Worm (Caenorhabditis elegans) whole organism, early embryonic: ENCODE measurements around the gene ugt-15.
"Not testable (repeated sequence)": the region's sequence is repeated elsewhere in the genome, so short reads cannot be mapped to it uniquely, and the experiment has no call there.

Source experiments
- B0310.2 ChIP-seq: sonication (generic microtip); optimal IDR thresholded peaks from 2 replicates; lab custom pipeline; 2016; ENCODE audit warnings: mild to moderate bottlenecking, missing genetic modification characterization, missing compliant biosample characterization
- F13C5.2 ChIP-seq: sonication (generic microtip); optimal IDR thresholded peaks from 2 replicates; lab custom pipeline; 2017; ENCODE audit warnings: mild to moderate bottlenecking, missing genetic modification characterization, inconsistent platforms, missing compliant biosample characterization
- aly-1 ChIP-seq: sonication (generic microtip); optimal IDR thresholded peaks from 2 replicates; lab custom pipeline; 2016; ENCODE audit warnings: missing genetic modification characterization, missing compliant biosample characterization
- ama-1 ChIP-seq: fragments of 150-350 bp; optimal IDR thresholded peaks from 2 replicates; lab custom pipeline; 2014
- ceh-13 ChIP-seq: fragments of 200-800 bp; sonication (Bioruptor generic); optimal IDR thresholded peaks from 2 replicates; lab custom pipeline; 2018; ENCODE audit warnings: mild to moderate bottlenecking, missing genetic modification characterization, missing compliant biosample characterization
- ceh-36 ChIP-seq: sonication (generic microtip); optimal IDR thresholded peaks from 2 replicates; lab custom pipeline; 2016; ENCODE audit warnings: missing genetic modification characterization, inconsistent platforms, missing compliant biosample characterization
- ets-7 ChIP-seq: sonication (generic microtip); optimal IDR thresholded peaks from 2 replicates; lab custom pipeline; 2016; ENCODE audit warnings: missing genotype, missing genetic modification characterization, missing compliant biosample characterization
- flt-1 ChIP-seq: fragments of 200-800 bp; sonication (Bioruptor generic); IDR thresholded peaks from 2 replicates; pipeline ENCODE4 v1.3.6; 2022; ENCODE audit warnings: missing genetic modification characterization, missing compliant biosample characterization
- hmbx-1 ChIP-seq: sonication (generic microtip); optimal IDR thresholded peaks from 2 replicates; lab custom pipeline; 2016; ENCODE audit warnings: mild to moderate bottlenecking, missing genetic modification characterization, missing compliant biosample characterization
- hmg-4 ChIP-seq: fragments of 200-800 bp; sonication (Bioruptor generic); optimal IDR thresholded peaks from 2 replicates; lab custom pipeline; 2018; ENCODE audit warnings: mild to moderate bottlenecking, missing genetic modification characterization, missing compliant biosample characterization
- hnd-1 ChIP-seq: sonication (generic microtip); optimal IDR thresholded peaks from 2 replicates; lab custom pipeline; 2016; ENCODE audit warnings: missing genetic modification characterization, missing compliant biosample characterization
- pes-1 ChIP-seq: fragments of 200-800 bp; sonication (Bioruptor generic); IDR thresholded peaks from 2 replicates; pipeline ENCODE4 v1.3.6; 2022; ENCODE audit warnings: missing genetic modification reagents, missing genetic modification characterization, missing compliant biosample characterization
- scrt-1 ChIP-seq: fragments of 200-800 bp; sonication (Bioruptor generic); IDR thresholded peaks from 2 replicates; pipeline ENCODE4 v1.3.6; 2022; ENCODE audit warnings: missing genetic modification characterization, missing compliant biosample characterization
- sea-1 ChIP-seq: fragments of 200-800 bp; sonication (Bioruptor generic); conservative IDR thresholded peaks from 2 replicates; pipeline ENCODE4 v1.3.6; 2022; ENCODE audit warnings: missing genetic modification characterization, missing compliant biosample characterization
- tbx-11 ChIP-seq: fragments of 200-800 bp; sonication (Bioruptor generic); IDR thresholded peaks from 2 replicates; pipeline ENCODE4 v1.3.6; 2022; ENCODE audit warnings: missing genetic modification characterization, missing compliant biosample characterization
- tbx-37 ChIP-seq: fragments of 200-800 bp; sonication (Bioruptor generic); conservative IDR thresholded peaks from 2 replicates; pipeline ENCODE4 v1.3.6; 2022; ENCODE audit warnings: missing genetic modification reagents, missing genetic modification characterization, missing compliant biosample characterization
- tra-4 ChIP-seq: sonication (generic microtip); optimal IDR thresholded peaks from 2 replicates; lab custom pipeline; 2017; ENCODE audit warnings: missing genetic modification characterization, missing compliant biosample characterization

Gene ugt-15

ce11 chrV:12854766-12855165, 27.4 kb downstream of the ugt-15 start, which contains the start of gene C44H9.7:
TSS of gene C44H9.7 (minus strand) at chrV:12854866.
- no peak for TF ChIP-seq hnd-1 (tag; lab: Kevin White, UChicago)
- TF ChIP-seq flt-1 (GFP tag; lab: Robert Waterston, UW): no peak
- TF ChIP-seq tbx-11 (GFP tag; lab: Robert Waterston, UW): no peak
- TF ChIP-seq B0310.2 (tag; lab: Kevin White, UChicago): no peak
- no peak for TF ChIP-seq hmg-4 (GFP tag; lab: Kevin White, UChicago)
- no peak for TF ChIP-seq tra-4 (tag; lab: Kevin White, UChicago)
- TF ChIP-seq ceh-13 (GFP tag; lab: Kevin White, UChicago): no peak
- no peak for TF ChIP-seq sea-1 (GFP tag; lab: Robert Waterston, UW)

DNA sequence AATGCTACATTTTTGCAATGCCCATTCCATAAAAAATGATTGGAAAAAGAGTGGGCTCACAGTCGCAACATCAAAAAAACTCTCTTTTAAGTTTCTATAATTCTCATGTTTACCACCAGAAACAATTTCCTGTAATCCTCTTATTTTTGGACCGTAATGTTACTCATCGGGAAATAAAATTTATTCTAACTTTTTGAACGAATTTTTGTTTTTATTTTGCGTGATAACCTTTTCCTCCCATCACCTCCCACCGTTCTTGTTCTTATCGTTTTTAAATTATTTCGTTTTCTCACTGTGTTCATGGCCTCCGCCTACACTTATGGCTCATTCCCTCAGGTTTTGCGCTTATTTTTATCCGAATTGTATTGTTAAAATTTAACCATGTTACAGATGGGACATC, 31.8 kb downstream of the ugt-15 start, which contains the start of gene anp-1:
Gene anp-1, plus strand, starts transcription at position 301 of the 400 bp plus-strand sequence.
- TF ChIP-seq pes-1 (GFP tag; lab: Robert Waterston, UW): no peak
- TF ChIP-seq ceh-13 (GFP tag; lab: Kevin White, UChicago): no peak

- TF ChIP-seq tbx-37 (GFP tag; lab: Robert Waterston, UW); ets-7 (tag; lab: Kevin White, UChicago); ama-1 (lab: Kevin White, UChicago): not testable (repeated sequence)
Observed at ce11 chrV:12865615-12866014, 38.3 kb downstream of the ugt-15 start, which contains the start of gene T07F10.5. TSS of gene T07F10.5 (plus strand) at chrV:12865915.

- TF ChIP-seq hmg-4 (GFP tag; lab: Kevin White, UChicago) (no peak), hnd-1 (tag; lab: Kevin White, UChicago) (no peak), B0310.2 (tag; lab: Kevin White, UChicago) (no peak), tra-4 (tag; lab: Kevin White, UChicago) (no peak), flt-1 (GFP tag; lab: Robert Waterston, UW) (no peak), pes-1 (GFP tag; lab: Robert Waterston, UW) (no peak)
Observed at ce11 chrV:12867997-12868396, 40.7 kb downstream of the ugt-15 start, which contains the start of gene nspg-1. TSS of gene nspg-1 (minus strand) at chrV:12868097.

DNA sequence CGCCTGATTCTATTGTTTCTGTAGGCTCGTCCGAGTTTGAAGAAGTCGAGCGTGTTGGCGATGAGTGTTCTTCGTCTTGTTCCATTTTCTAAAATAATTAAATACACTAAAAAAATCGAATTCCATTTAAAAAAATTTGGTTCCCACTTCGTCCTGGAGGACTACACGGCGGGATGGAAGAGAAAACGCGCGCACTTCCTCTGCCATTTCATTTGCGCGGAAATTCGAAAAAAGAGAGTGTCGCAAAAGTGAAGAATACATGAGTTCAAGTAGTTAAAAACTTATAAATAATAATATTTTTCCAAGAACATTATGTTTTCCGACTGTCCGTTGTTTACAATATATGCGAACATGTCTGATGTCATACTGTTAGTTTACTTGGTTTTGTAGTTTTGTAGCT, 42.6 kb downstream of the ugt-15 start, which contains the start of gene T07F10.3:
Gene T07F10.3, minus strand, starts transcription at position 98 of the 400 bp plus-strand sequence.
- TF ChIP-seq hmg-4 (GFP tag; lab: Kevin White, UChicago) (peak; percentile 57), tbx-37 (GFP tag; lab: Robert Waterston, UW) (peak; percentile 96), sea-1 (GFP tag; lab: Robert Waterston, UW) (peak; percentile 74; the same call in 1 of the 2 replicates), aly-1 (tag; lab: Kevin White, UChicago) (no peak), hnd-1 (tag; lab: Kevin White, UChicago) (peak; percentile 53), F13C5.2 (tag; lab: Kevin White, UChicago) (peak; percentile 26), flt-1 (GFP tag; lab: Robert Waterston, UW) (peak; percentile 57), pes-1 (GFP tag; lab: Robert Waterston, UW) (no peak)

DNA sequence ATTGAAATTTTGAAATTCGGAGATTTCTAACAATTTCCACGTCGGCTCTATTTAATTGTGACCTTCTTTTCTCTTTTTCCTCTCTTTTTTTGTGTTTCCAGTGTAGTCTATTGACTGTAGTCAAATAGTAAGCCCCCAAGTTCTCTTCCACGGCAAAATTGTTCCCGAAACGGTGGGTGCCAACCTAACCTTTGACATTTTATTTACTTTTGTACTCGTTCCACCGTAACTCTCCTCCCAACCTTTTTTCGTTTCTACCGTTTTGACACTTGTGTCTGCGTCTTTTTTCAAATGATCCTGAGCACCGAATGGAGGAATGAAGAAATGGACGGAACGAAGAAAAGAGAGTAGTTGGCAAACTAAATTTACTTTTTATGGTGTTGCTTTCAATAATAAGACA, 43.4 kb downstream of the ugt-15 start:
- TF ChIP-seq hmg-4 (GFP tag; lab: Kevin White, UChicago) (no peak), ama-1 (lab: Kevin White, UChicago) (no peak), flt-1 (GFP tag; lab: Robert Waterston, UW) (no peak), hmbx-1 (no peak), hnd-1 (tag; lab: Kevin White, UChicago) (no peak), ceh-36 (tag; lab: Kevin White, UChicago) (no peak), aly-1 (tag; lab: Kevin White, UChicago) (no peak), tbx-37 (GFP tag; lab: Robert Waterston, UW) (no peak)

DNA sequence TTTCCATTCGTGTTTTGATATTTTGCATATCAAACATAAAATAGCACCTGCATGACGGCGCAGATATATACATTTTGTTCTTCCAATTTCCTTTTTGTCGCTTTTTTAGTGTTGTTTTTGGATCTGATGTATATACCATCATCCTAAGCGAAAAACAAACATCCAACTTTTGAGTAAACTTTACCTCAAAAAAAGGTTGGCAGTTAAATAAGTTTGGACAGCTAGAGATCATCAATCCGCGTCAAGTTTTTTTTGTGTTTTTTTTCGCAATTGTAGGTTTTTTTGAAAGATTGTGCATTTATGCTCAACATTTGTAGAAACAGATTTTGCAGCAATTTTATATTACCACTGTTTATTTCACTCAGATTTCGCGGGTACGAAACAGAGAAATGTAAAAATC, 44.4 kb downstream of the ugt-15 start, which contains the start of gene bus-19:
Gene bus-19, plus strand, starts transcription at position 301 of the 400 bp plus-strand sequence.
- TF ChIP-seq ceh-36 (tag; lab: Kevin White, UChicago): no peak

DNA sequence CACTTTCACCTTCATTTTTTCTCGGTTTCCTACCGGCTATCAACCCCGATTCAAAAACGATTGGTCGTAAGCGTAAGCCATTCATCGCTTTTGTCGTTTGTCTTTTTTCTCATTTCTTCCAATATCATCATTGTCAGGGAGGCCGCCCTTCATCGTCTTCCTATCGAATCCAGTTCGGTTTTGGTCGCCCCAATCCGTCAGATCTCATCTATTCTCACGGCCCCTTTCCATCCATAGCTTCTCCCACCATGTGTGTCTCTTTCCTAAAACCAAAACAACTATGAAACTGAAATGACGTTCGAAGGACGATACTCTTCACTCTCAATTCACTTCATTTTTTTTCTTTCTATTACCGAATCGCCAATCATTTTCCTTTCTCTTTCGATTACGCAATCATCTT, 48.5 kb downstream of the ugt-15 start:
- no peak for TF ChIP-seq ama-1 (lab: Kevin White, UChicago)
- TF ChIP-seq B0310.2 (tag; lab: Kevin White, UChicago): no peak

DNA sequence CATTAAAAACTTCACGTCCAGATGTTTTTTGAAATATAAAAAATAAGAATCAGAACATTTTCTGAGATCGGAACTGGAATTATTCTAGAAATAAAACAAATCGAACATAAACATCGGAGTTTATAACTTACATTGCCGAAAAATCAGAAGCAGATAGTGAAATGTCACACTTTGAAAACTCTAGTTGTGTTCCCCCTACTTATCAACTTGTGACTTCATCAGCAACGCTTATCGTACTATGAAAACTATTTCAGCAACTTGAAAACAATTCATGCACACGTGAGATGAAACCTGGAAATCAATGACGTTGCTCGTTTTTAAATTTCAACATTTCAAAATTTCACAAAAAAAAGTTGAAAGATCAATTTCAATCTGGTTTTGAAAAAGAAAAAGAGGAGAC, 49.4 kb downstream of the ugt-15 start:
- TF ChIP-seq aly-1 (tag; lab: Kevin White, UChicago) (no peak), tra-4 (tag; lab: Kevin White, UChicago) (no peak), ets-7 (tag; lab: Kevin White, UChicago) (no peak), pes-1 (GFP tag; lab: Robert Waterston, UW) (no peak), ceh-13 (GFP tag; lab: Kevin White, UChicago) (no peak), hmg-4 (GFP tag; lab: Kevin White, UChicago) (no peak), F13C5.2 (tag; lab: Kevin White, UChicago) (no peak), sea-1 (GFP tag; lab: Robert Waterston, UW) (no peak), hnd-1 (tag; lab: Kevin White, UChicago) (no peak), flt-1 (GFP tag; lab: Robert Waterston, UW) (no peak), tbx-11 (GFP tag; lab: Robert Waterston, UW) (no peak), B0310.2 (tag; lab: Kevin White, UChicago) (no peak), tbx-37 (GFP tag; lab: Robert Waterston, UW) (no peak), ceh-36 (tag; lab: Kevin White, UChicago) (no peak), scrt-1 (GFP tag; lab: Robert Waterston, UW) (no peak), hmbx-1 (no peak), ama-1 (lab: Kevin White, UChicago) (no peak)
